Fruit fly (Drosophila melanogaster) whole organism, embryonic: Measurements from ENCODE around the gene CG1979.

Experiments used
- Atf3 ChIP-seq: fragments of 200-800 bp; sonication (Bioruptor generic); optimal IDR thresholded peaks from 3 replicates; lab custom pipeline; 2016; ENCODE audit warnings: missing biosample characterization, missing genetic modification characterization
- Bgb ChIP-seq: fragments of 200-800 bp; sonication (Bioruptor generic); IDR thresholded peaks from 2 replicates; pipeline ENCODE4 v1.3.6; 2022; ENCODE audit warnings: missing biosample characterization, missing genetic modification characterization; ENCODE audit not compliant: partially characterized antibody
- Bteb2 ChIP-seq: fragments of 200-800 bp; sonication (Bioruptor generic); optimal IDR thresholded peaks from 2 replicates; lab custom pipeline; 2016; ENCODE audit warnings: missing biosample characterization, missing genetic modification characterization
- CG10209 ChIP-seq: fragments of 200-800 bp; sonication (Bioruptor generic); optimal IDR thresholded peaks from 3 replicates; lab custom pipeline; 2017; ENCODE audit warnings: missing biosample characterization, mild to moderate bottlenecking, missing genetic modification characterization, missing genetic modification reagents
- CG10267 ChIP-seq: fragments of 200-800 bp; sonication (Bioruptor generic); optimal IDR thresholded peaks from 2 replicates; lab custom pipeline; 2018; ENCODE audit warnings: missing biosample characterization, mild to moderate bottlenecking, missing genetic modification characterization, moderate library complexity
- CG10366 ChIP-seq: fragments of 200-800 bp; sonication (Bioruptor generic); IDR thresholded peaks from 2 replicates; pipeline ENCODE4 v1.3.6; 2022; ENCODE audit warnings: missing biosample characterization, missing genetic modification characterization
- CG10654 ChIP-seq: fragments of 200-800 bp; sonication (Bioruptor generic); optimal IDR thresholded peaks from 2 replicates; lab custom pipeline; 2016; ENCODE audit warnings: missing biosample characterization, missing genetic modification characterization
- CG10959 ChIP-seq: fragments of 200-800 bp; sonication (Bioruptor generic); IDR thresholded peaks from 2 replicates; pipeline ENCODE4 v1.3.6; 2022; ENCODE audit warnings: missing biosample characterization, missing genetic modification characterization
- CG11247 ChIP-seq: fragments of 200-800 bp; sonication (Bioruptor generic); IDR thresholded peaks from 2 replicates; pipeline ENCODE4 v1.3.6; 2022; ENCODE audit warnings: missing biosample characterization, missing genetic modification characterization
- CG12659 ChIP-seq: fragments of 200-800 bp; sonication (Bioruptor generic); optimal IDR thresholded peaks from 3 replicates; lab custom pipeline; 2017; ENCODE audit warnings: mild to moderate bottlenecking, missing biosample characterization, missing genetic modification reagents, missing genetic modification characterization
- CG14710 ChIP-seq: fragments of 200-800 bp; sonication (Bioruptor generic); optimal IDR thresholded peaks from 3 replicates; lab custom pipeline; 2019; ENCODE audit warnings: missing biosample characterization, mild to moderate bottlenecking, missing genetic modification characterization, moderate library complexity
- CG14965 ChIP-seq: fragments of 200-800 bp; sonication (Bioruptor generic); optimal IDR thresholded peaks from 2 replicates; lab custom pipeline; 2016; ENCODE audit warnings: missing biosample characterization, missing genetic modification characterization, borderline replicate concordance
- CG1529 ChIP-seq: fragments of 200-800 bp; sonication (Bioruptor generic); optimal IDR thresholded peaks from 3 replicates; lab custom pipeline; 2018; ENCODE audit warnings: missing biosample characterization, missing genetic modification characterization
- CG17612 ChIP-seq: fragments of 200-800 bp; sonication (Bioruptor generic); IDR thresholded peaks from 2 replicates; pipeline ENCODE4 v1.3.6; 2022; ENCODE audit warnings: missing biosample characterization, missing genetic modification characterization
- CG32767 ChIP-seq: fragments of 200-800 bp; sonication (Bioruptor generic); IDR thresholded peaks from 2 replicates; pipeline ENCODE4 v1.3.6; 2022; ENCODE audit warnings: missing biosample characterization, missing genetic modification characterization
- CG3281 ChIP-seq: fragments of 200-800 bp; sonication (Bioruptor generic); optimal IDR thresholded peaks from 3 replicates; lab custom pipeline; 2017; ENCODE audit warnings: missing biosample characterization, mild to moderate bottlenecking, missing genetic modification characterization
- CG34422 ChIP-seq: fragments of 200-800 bp; sonication (Bioruptor generic); IDR thresholded peaks from 3 replicates; pipeline ENCODE4 v1.3.6; 2022; ENCODE audit warnings: missing biosample characterization, missing genetic modification characterization
- CG5180 ChIP-seq: fragments of 200-800 bp; sonication (Bioruptor generic); optimal IDR thresholded peaks from 3 replicates; lab custom pipeline; 2017; ENCODE audit warnings: missing biosample characterization, missing genetic modification characterization, mild to moderate bottlenecking, moderate library complexity, missing genetic modification reagents
- CG6175 ChIP-seq: fragments of 200-800 bp; sonication (Bioruptor generic); IDR thresholded peaks from 3 replicates; pipeline ENCODE4 v1.3.6; 2022; ENCODE audit warnings: missing biosample characterization, missing genetic modification characterization
- CG6813 ChIP-seq: fragments of 200-800 bp; sonication (Bioruptor generic); optimal IDR thresholded peaks from 2 replicates; lab custom pipeline; 2017; ENCODE audit warnings: missing biosample characterization, missing genetic modification characterization, mild to moderate bottlenecking, moderate library complexity, missing genetic modification reagents
- CG8359 ChIP-seq: fragments of 200-800 bp; sonication (Bioruptor generic); optimal IDR thresholded peaks from 2 replicates; lab custom pipeline; 2017; ENCODE audit warnings: missing biosample characterization, mild to moderate bottlenecking, missing genetic modification characterization, borderline replicate concordance
- CG9437 ChIP-seq: fragments of 200-800 bp; sonication (Bioruptor generic); optimal IDR thresholded peaks from 2 replicates; lab custom pipeline; 2018; ENCODE audit warnings: missing biosample characterization, mild to moderate bottlenecking, missing genetic modification characterization
- CHES-1-like ChIP-seq: fragments of 200-800 bp; sonication (Bioruptor generic); optimal IDR thresholded peaks from 2 replicates; lab custom pipeline; 2016; ENCODE audit warnings: missing biosample characterization, missing genetic modification characterization
- Dfd ChIP-seq, 2 experiments: fragments of >200 bp; optimal IDR thresholded peaks; 2 replicates each; lab custom pipeline; 2017; ENCODE audit warnings: missing biosample characterization in 2 of 2, missing genetic modification characterization in 2 of 2
- Fer2 ChIP-seq: fragments of 200-800 bp; sonication (Bioruptor generic); optimal IDR thresholded peaks from 2 replicates; lab custom pipeline; 2018; ENCODE audit warnings: missing biosample characterization, mild to moderate bottlenecking, missing genetic modification characterization, moderate library complexity
- H2.0 ChIP-seq: fragments of 200-800 bp; sonication (Bioruptor generic); IDR thresholded peaks from 2 replicates; pipeline ENCODE4 v1.3.6; 2022; ENCODE audit warnings: missing biosample characterization, missing genetic modification characterization
- Hmr ChIP-seq: fragments of 200-800 bp; sonication (Bioruptor generic); optimal IDR thresholded peaks from 3 replicates; lab custom pipeline; 2017; ENCODE audit warnings: mild to moderate bottlenecking, missing biosample characterization, missing genetic modification reagents, missing genetic modification characterization
- Optix ChIP-seq: fragments of 200-800 bp; sonication (Bioruptor generic); IDR thresholded peaks from 3 replicates; pipeline ENCODE4 v1.3.6; 2022; ENCODE audit warnings: missing biosample characterization, missing genetic modification characterization
- Rfx ChIP-seq: fragments of 200-800 bp; sonication (Bioruptor generic); IDR thresholded peaks from 2 replicates; pipeline ENCODE4 v1.3.6; 2022; ENCODE audit warnings: missing biosample characterization, missing genetic modification characterization
- ara ChIP-seq: fragments of 200-800 bp; sonication (Bioruptor generic); IDR thresholded peaks from 2 replicates; pipeline ENCODE4 v1.3.6; 2022; ENCODE audit warnings: missing biosample characterization, missing genetic modification characterization
- bsh ChIP-seq, 2 experiments: fragments of 200-800 bp; sonication (Bioruptor generic); optimal IDR thresholded peaks; 2 replicates each; lab custom pipeline; 2017 to 2018; ENCODE audit warnings: mild to moderate bottlenecking in 2 of 2, missing biosample characterization in 2 of 2, missing genetic modification characterization in 2 of 2, moderate library complexity in 1 of 2
- ci ChIP-seq: fragments of 200-800 bp; sonication (Bioruptor generic); IDR thresholded peaks from 3 replicates; pipeline ENCODE4 v1.3.6; 2022; ENCODE audit warnings: missing biosample characterization, missing genetic modification characterization
- crol ChIP-seq: fragments of 200-800 bp; sonication (Bioruptor generic); IDR thresholded peaks from 2 replicates; pipeline ENCODE4 v1.3.6; 2022; ENCODE audit warnings: missing biosample characterization, missing genetic modification characterization
- crp ChIP-seq, 2 experiments: fragments of 200-800 bp; sonication (Bioruptor generic); optimal IDR thresholded peaks; 2 replicates in 1 of 2; 3 replicates in 1 of 2; lab custom pipeline; 2017; ENCODE audit warnings: missing biosample characterization in 2 of 2, missing genetic modification characterization in 2 of 2, mild to moderate bottlenecking in 1 of 2, moderate library complexity in 1 of 2
- dan ChIP-seq: fragments of 200-800 bp; sonication (Bioruptor generic); IDR thresholded peaks from 2 replicates; pipeline ENCODE4 v1.3.6; 2022; ENCODE audit warnings: missing biosample characterization, missing genetic modification characterization
- dimm ChIP-seq: fragments of 200-800 bp; sonication (Bioruptor generic); IDR thresholded peaks from 2 replicates; pipeline ENCODE4 v1.3.6; 2022; ENCODE audit warnings: missing biosample characterization, missing genetic modification characterization
- ftz-f1 ChIP-seq: fragments of 200-800 bp; sonication (Bioruptor generic); optimal IDR thresholded peaks from 2 replicates; lab custom pipeline; 2016; ENCODE audit warnings: missing biosample characterization, missing genetic modification characterization
- gem ChIP-seq: fragments of 200-800 bp; sonication (Bioruptor generic); optimal IDR thresholded peaks from 2 replicates; lab custom pipeline; 2019; ENCODE audit warnings: missing biosample characterization, mild to moderate bottlenecking, missing genetic modification characterization, moderate library complexity
- gsb-n ChIP-seq: fragments of 200-800 bp; sonication (Bioruptor generic); optimal IDR thresholded peaks from 3 replicates; lab custom pipeline; 2018; ENCODE audit warnings: missing biosample characterization, mild to moderate bottlenecking, missing genetic modification characterization
- kni ChIP-seq: fragments of 200-800 bp; sonication (Bioruptor generic); optimal IDR thresholded peaks from 3 replicates; lab custom pipeline; 2017; ENCODE audit warnings: mild to moderate bottlenecking, missing biosample characterization, missing genetic modification reagents, missing genetic modification characterization
- lbe ChIP-seq: fragments of 200-800 bp; sonication (Bioruptor generic); optimal IDR thresholded peaks from 2 replicates; lab custom pipeline; 2016; ENCODE audit warnings: missing biosample characterization, mild to moderate bottlenecking, missing genetic modification characterization
- nom ChIP-seq: fragments of 200-800 bp; sonication (Bioruptor generic); optimal IDR thresholded peaks from 2 replicates; lab custom pipeline; 2017; ENCODE audit warnings: missing biosample characterization, missing genetic modification characterization, mild to moderate bottlenecking, moderate library complexity, missing genetic modification reagents
- org-1 ChIP-seq: fragments of 200-800 bp; sonication (Bioruptor generic); optimal IDR thresholded peaks from 2 replicates; lab custom pipeline; 2017; ENCODE audit warnings: missing biosample characterization, missing genetic modification characterization
- pum ChIP-seq: fragments of 200-800 bp; sonication (Bioruptor generic); optimal IDR thresholded peaks from 2 replicates; lab custom pipeline; 2016; ENCODE audit warnings: missing biosample characterization, missing genetic modification characterization
- pzg ChIP-seq: fragments of 200-800 bp; sonication (Bioruptor generic); optimal IDR thresholded peaks from 3 replicates; lab custom pipeline; 2018; ENCODE audit warnings: missing biosample characterization, mild to moderate bottlenecking, missing genetic modification characterization, moderate library complexity
- scrt ChIP-seq: fragments of 200-800 bp; sonication (Bioruptor generic); optimal IDR thresholded peaks from 2 replicates; lab custom pipeline; 2018; ENCODE audit warnings: missing biosample characterization, mild to moderate bottlenecking, missing genetic modification characterization, moderate library complexity
- sr ChIP-seq: fragments of 200-800 bp; sonication (Bioruptor generic); IDR thresholded peaks from 3 replicates; pipeline ENCODE4 v1.3.6; 2022; ENCODE audit warnings: missing biosample characterization, missing genetic modification characterization
- toy ChIP-seq: fragments of 200-800 bp; sonication (Bioruptor generic); IDR thresholded peaks from 2 replicates; pipeline ENCODE4 v1.3.6; 2022; ENCODE audit warnings: missing biosample characterization, missing genetic modification characterization
- wdn ChIP-seq: fragments of 200-800 bp; sonication (Bioruptor generic); IDR thresholded peaks from 2 replicates; pipeline ENCODE4 v1.3.6; 2022; ENCODE audit warnings: missing biosample characterization, missing genetic modification characterization
- zen2 ChIP-seq: fragments of 200-800 bp; sonication (Bioruptor generic); IDR thresholded peaks from 3 replicates; pipeline ENCODE4 v1.3.6; 2022; ENCODE audit warnings: missing biosample characterization, missing genetic modification characterization; ENCODE audit not compliant: partially characterized antibody

Gene CG1979

dm6 chr3R:7088837-7089361 is 34.5 kb downstream of the CG1979 start (continued):
- TF ChIP-seq Optix (no peak), toy (GFP tag; lab: Robert Waterston, UW) (no peak), lbe (GFP tag; lab: Kevin White, UChicago) (no peak), pum (GFP tag; lab: Kevin White, UChicago) (no peak), Hmr (GFP tag; lab: Kevin White, UChicago) (no peak), CG17612 (GFP tag; lab: Robert Waterston, UW) (no peak), CG3281 (GFP tag; lab: Kevin White, UChicago) (no peak), CG10654 (GFP tag; lab: Kevin White, UChicago) (no peak), ara (GFP tag; lab: Robert Waterston, UW) (no peak), CG11247 (GFP tag; lab: Robert Waterston, UW) (no peak), crp (GFP tag; optimal IDR thresholded peaks at IDR 0.05; lab: Kevin White, UChicago) (no peak), CG6813 (GFP tag; lab: Kevin White, UChicago) (no peak), CG5180 (no peak), Dfd (GFP tag; optimal IDR thresholded peaks at IDR 0.05; lab: Kevin White, UChicago) (no peak), dimm (GFP tag; lab: Robert Waterston, UW) (no peak), CG10267 (no peak), sr (GFP tag; lab: Robert Waterston, UW) (no peak), org-1 (GFP tag; lab: Kevin White, UChicago) (no peak), gsb-n (tag; lab: Kevin White, UChicago) (no peak), Bgb (0 out of 2 replicates have a peak, but pooled peaks have one; percentile 22), CG1529 (no peak), CG10366 (GFP tag; lab: Robert Waterston, UW) (no peak), Atf3 (GFP tag; lab: Kevin White, UChicago) (no peak), crol (GFP tag; lab: Robert Waterston, UW) (no peak), Fer2 (tag; lab: Kevin White, UChicago) (no peak), nom (GFP tag; lab: Kevin White, UChicago) (peak; percentile 26), ci (peak; percentile 35; the same call in 1 of the 3 replicates), CG10209 (GFP tag; lab: Kevin White, UChicago) (no peak), CG8359 (GFP tag; lab: Kevin White, UChicago) (no peak), Bteb2 (GFP tag; lab: Kevin White, UChicago) (no peak), dan (GFP tag; lab: Robert Waterston, UW) (no peak), wdn (GFP tag; lab: Robert Waterston, UW) (no peak), scrt (GFP tag; lab: Kevin White, UChicago) (no peak), CG14965 (GFP tag; lab: Kevin White, UChicago) (no peak), H2.0 (GFP tag; lab: Robert Waterston, UW) (peak; percentile 5; the same call in 1 of the 2 replicates), ftz-f1 (GFP tag; lab: Kevin White, UChicago) (no peak), zen2 (GFP tag; lab: Robert Waterston, UW) (no peak), Rfx (GFP tag; lab: Robert Waterston, UW) (0 out of 2 replicates have a peak, but pooled peaks have one; percentile 8), CHES-1-like (GFP tag; lab: Kevin White, UChicago) (no peak), CG9437 (no peak), CG34422 (no peak), kni (no peak), CG12659 (no peak), CG14710 (no peak), bsh (GFP tag; optimal IDR thresholded peaks at IDR 0.05; lab: Kevin White, UChicago) (no peak), CG32767 (no peak), pzg (GFP tag; lab: Kevin White, UChicago) (no peak), gem (tag; lab: Kevin White, UChicago) (no peak), CG10959 (no peak; the same call in 1 of the 2 replicates), CG6175 (GFP tag; lab: Robert Waterston, UW) (peak; percentile 74; the same call in 2 of the 3 replicates)
